Worm (Caenorhabditis elegans): ENCODE results near the gene T04F3.4.

Gene T04F3.4

ce11 chrV:11796343-11796742, 33.5 kb upstream of the T04F3.4 start (continued):
- TF ChIP-seq unc-62 (GFP tag; optimal IDR thresholded peaks at IDR 0.05 in 1 of 2) (peak in 1 of 2 experiments; percentile 98), unc-62 (tag; optimal IDR thresholded peaks at IDR 0.05) (no peak), nhr-28 (tag; optimal IDR thresholded peaks at IDR 0.05) (peak; percentile 11), mxl-3 (GFP tag; optimal IDR thresholded peaks at IDR 0.05) (peak; percentile 29), ces-1 (GFP tag; optimal IDR thresholded peaks at IDR 0.05) (no peak), unc-39 (tag; optimal IDR thresholded peaks at IDR 0.05) (no peak), nhr-102 (tag; optimal IDR thresholded peaks at IDR 0.05) (no peak), nhr-77 (tag; optimal IDR thresholded peaks at IDR 0.05) (no peak), tra-1 (GFP tag; IDR thresholded peaks at IDR 0.05) (0 out of 2 replicates have a peak, but pooled peaks have one; percentile 14), mdl-1 (tag; optimal IDR thresholded peaks at IDR 0.05) (peak in 1 of 2 experiments; percentile 30), hlh-30 (tag; optimal IDR thresholded peaks at IDR 0.05; ENCODE audit: insufficient read depth) (peak; percentile 17), mep-1 (tag; optimal IDR thresholded peaks at IDR 0.05) (no peak), lin-39 (tag; optimal IDR thresholded peaks at IDR 0.05) (no peak), F49E8.2 (tag; optimal IDR thresholded peaks at IDR 0.05; ENCODE audit: borderline replicate concordance) (no peak)

ce11 chrV:11795352-11795751, 32.5 kb upstream of the T04F3.4 start:
- TF ChIP-seq F10B5.3 (tag; optimal IDR thresholded peaks at IDR 0.05): no peak
- TF ChIP-seq nhr-237 (tag; optimal IDR thresholded peaks at IDR 0.05): no peak
- no peak for TF ChIP-seq spr-3 (GFP tag; optimal IDR thresholded peaks at IDR 0.05)
- TF ChIP-seq hmg-1.1 (GFP tag; IDR thresholded peaks at IDR 0.05): no peak
- TF ChIP-seq hlh-30 (tag; optimal IDR thresholded peaks at IDR 0.05; ENCODE audit: insufficient read depth): peak; percentile 36
- no peak for TF ChIP-seq nhr-76 (tag; optimal IDR thresholded peaks at IDR 0.05)
- peak; percentile 7 for TF ChIP-seq hlh-11 (tag; optimal IDR thresholded peaks at IDR 0.05)
- TF ChIP-seq F37D6.2 (tag; optimal IDR thresholded peaks at IDR 0.05): no peak
- no peak for TF ChIP-seq egl-27 (tag; optimal IDR thresholded peaks at IDR 0.05)
- TF ChIP-seq mdl-1 (tag; optimal IDR thresholded peaks at IDR 0.05): no peak

- TF ChIP-seq D1046.2 (GFP tag; IDR thresholded peaks at IDR 0.05) (no peak), unc-62 (GFP tag; optimal IDR thresholded peaks at IDR 0.05 in 1 of 2) (peak in 1 of 2 experiments; percentile 76), unc-62 (tag; optimal IDR thresholded peaks at IDR 0.05) (no peak), hlh-11 (tag; optimal IDR thresholded peaks at IDR 0.05) (peak; percentile 16), aha-1 (tag) (peak; percentile 25), nhr-48 (tag; optimal IDR thresholded peaks at IDR 0.05) (peak; percentile 80), lin-1 (GFP tag; IDR thresholded peaks at IDR 0.05) (no peak), mep-1 (tag; optimal IDR thresholded peaks at IDR 0.05) (no peak), mdl-1 (tag; optimal IDR thresholded peaks at IDR 0.05) (peak; percentile 18 to 42)
Observed at ce11 chrV:11794172-11794571, 31.3 kb upstream of the T04F3.4 start.

- TF ChIP-seq unc-62 (GFP tag; optimal IDR thresholded peaks at IDR 0.05 in 1 of 2) (peak in 1 of 2 experiments; percentile 97), unc-62 (tag; optimal IDR thresholded peaks at IDR 0.05) (no peak), lsy-2 (tag; optimal IDR thresholded peaks at IDR 0.05) (no peak), mdt-29 (GFP tag; IDR thresholded peaks at IDR 0.05) (no peak), aha-1 (tag) (peak; percentile 11), duxl-1 (tag; optimal IDR thresholded peaks at IDR 0.05; ENCODE audit: poor library complexity) (no peak), nhr-77 (tag; optimal IDR thresholded peaks at IDR 0.05) (no peak), ztf-11 (tag; optimal IDR thresholded peaks at IDR 0.05) (no peak)
Observed at ce11 chrV:11789474-11789873, 26.6 kb upstream of the T04F3.4 start, which contains the start of gene D2023.1. Gene D2023.1 (plus strand): TSS chrV:11789550.

- TF ChIP-seq zip-11 (GFP tag; IDR thresholded peaks at IDR 0.05) (no peak), lin-38 (GFP tag; IDR thresholded peaks at IDR 0.05) (0 out of 2 replicates have a peak, but pooled peaks have one; percentile 17)
Observed at ce11 chrV:11787742-11788238, 24.9 kb upstream of the T04F3.4 start, which contains the start of gene F55A11.8. Gene F55A11.8 (plus strand): TSS chrV:11788188.

All from whole organism, L4 larva.